Fruit fly (Drosophila melanogaster): ENCODE measurements around the gene CG4751.

CG4751 gene

dm6 chr2L:11123499-11123898 lies 7.0 kb upstream of the CG4751 start, which contains the start of the genes Csl4 and Nup160 (continued):
- TF ChIP-seq CG17829 (tag; optimal IDR thresholded peaks at IDR 0.05) (peak; percentile 64), CG18599 (GFP tag; optimal IDR thresholded peaks at IDR 0.05) (peak; percentile 76), CG9727 (GFP tag; optimal IDR thresholded peaks at IDR 0.05) (peak; percentile 66), CG16863 (GFP tag; optimal IDR thresholded peaks at IDR 0.05) (peak; percentile 76), amos (GFP tag; IDR thresholded peaks at IDR 0.05; ENCODE audit: partially characterized antibody) (no peak), Antp (GFP tag; optimal IDR thresholded peaks at IDR 0.05) (peak; percentile 91), Taf1 (GFP tag; IDR thresholded peaks at IDR 0.05) (peak; percentile 55; the same call in 1 of the 2 replicates), CG2202 (tag; optimal IDR thresholded peaks at IDR 0.05) (peak; percentile 33), Neu2 (GFP tag; optimal IDR thresholded peaks at IDR 0.05; ENCODE audit: borderline replicate concordance) (no peak), CG1602 (GFP tag; optimal IDR thresholded peaks at IDR 0.05) (peak; percentile 74), pnt (GFP tag; optimal IDR thresholded peaks at IDR 0.05) (peak; percentile 80), CG7271 (tag; optimal IDR thresholded peaks at IDR 0.05) (peak; percentile 7), CG13624 (GFP tag; optimal IDR thresholded peaks at IDR 0.05) (peak; percentile 92), CG31441 (GFP tag; IDR thresholded peaks at IDR 0.05) (no peak), Stat92E (GFP tag; optimal IDR thresholded peaks at IDR 0.05) (peak in 1 of 3 experiments; percentile 43), CG10979 (tag; optimal IDR thresholded peaks at IDR 0.05) (peak; percentile 61), prd (optimal IDR thresholded peaks at IDR 0.05) (no peak), prd (GFP tag; IDR thresholded peaks at IDR 0.05) (peak; percentile 86), gro (GFP tag; optimal IDR thresholded peaks at IDR 0.05) (peak; percentile 92), wek (GFP tag; optimal IDR thresholded peaks at IDR 0.05) (no peak), CG34422 (GFP tag; IDR thresholded peaks at IDR 0.05) (peak; percentile 90), bab2 (GFP tag; optimal IDR thresholded peaks at IDR 0.05) (peak; percentile 88), jumu (GFP tag; optimal IDR thresholded peaks at IDR 0.05) (peak; percentile 87), shn (GFP tag; optimal IDR thresholded peaks at IDR 0.05) (peak; percentile 82), Adf1 (GFP tag; IDR thresholded peaks at IDR 0.05) (peak; percentile 34), Vsx1 (GFP tag; optimal IDR thresholded peaks at IDR 0.05) (no peak), CG30431 (GFP tag; optimal IDR thresholded peaks at IDR 0.05) (peak; percentile 20), CG6813 (GFP tag; optimal IDR thresholded peaks at IDR 0.05) (no peak), Nf-YA (GFP tag; IDR thresholded peaks at IDR 0.05) (peak; percentile 54; the same call in 1 of the 2 replicates), pb (GFP tag; optimal IDR thresholded peaks at IDR 0.05) (peak; percentile 55), CG3407 (GFP tag; optimal IDR thresholded peaks at IDR 0.05) (no peak), CG6272 (GFP tag; IDR thresholded peaks at IDR 0.05) (peak; percentile 61; the same call in 1 of the 2 replicates), CG1024 (GFP tag; IDR thresholded peaks at IDR 0.05) (no peak), CG11093 (GFP tag; IDR thresholded peaks at IDR 0.05) (peak; percentile 52; the same call in 1 of the 3 replicates), CG10274 (GFP tag; optimal IDR thresholded peaks at IDR 0.05) (no peak), wor (GFP tag; IDR thresholded peaks at IDR 0.05) (peak; percentile 37; the same call in 1 of the 2 replicates), CG12219 (GFP tag; optimal IDR thresholded peaks at IDR 0.05) (no peak), CG7556 (GFP tag; optimal IDR thresholded peaks at IDR 0.05) (no peak), Eip74EF (GFP tag; optimal IDR thresholded peaks at IDR 0.05) (no peak), CG1233 (GFP tag; optimal IDR thresholded peaks at IDR 0.05) (peak; percentile 24), pfk (GFP tag; optimal IDR thresholded peaks at IDR 0.05) (no peak), oc (tag; optimal IDR thresholded peaks at IDR 0.05) (no peak), ems (GFP tag; optimal IDR thresholded peaks at IDR 0.05) (peak; percentile 86), CG16815 (GFP tag; optimal IDR thresholded peaks at IDR 0.05) (no peak), CG6175 (GFP tag; IDR thresholded peaks at IDR 0.05) (no peak), HLH3B (GFP tag; IDR thresholded peaks at IDR 0.05) (peak; percentile 74), Gug (GFP tag; IDR thresholded peaks at IDR 0.05) (peak; percentile 66; the same call in 2 of the 4 replicates), mld (GFP tag; IDR thresholded peaks at IDR 0.05; ENCODE audit: partially characterized antibody) (no peak), her (GFP tag; optimal IDR thresholded peaks at IDR 0.05) (peak; percentile 84), chinmo (GFP tag; IDR thresholded peaks at IDR 0.05; ENCODE audit: partially characterized antibody) (no peak)

Measured in whole organism, embryonic.